Worm (Caenorhabditis elegans) whole organism, L2 larva: ENCODE measurements around the gene hpr-9.

Experiments used
- blmp-1 ChIP-seq: sonication (generic microtip); optimal IDR thresholded peaks from 2 replicates; lab custom pipeline; 2017; ENCODE audit warnings: missing genetic modification characterization, mild to moderate bottlenecking, missing compliant biosample characterization, antibody characterized with exemption, moderate library complexity; ENCODE audit not compliant: insufficient read depth
- ceh-82 ChIP-seq: fragments of 150-350 bp; optimal IDR thresholded peaks from 2 replicates; lab custom pipeline; 2014; ENCODE audit warnings: missing biosample characterization, missing genetic modification characterization
- crh-2 ChIP-seq: sonication (generic microtip); optimal IDR thresholded peaks from 2 replicates; lab custom pipeline; 2017; ENCODE audit warnings: missing biosample characterization, missing genetic modification characterization
- mab-5 ChIP-seq: fragments of 150-350 bp; optimal IDR thresholded peaks from 2 replicates; lab custom pipeline; 2014; ENCODE audit warnings: missing biosample characterization, missing genetic modification characterization
- mbf-1 ChIP-seq: sonication (generic microtip); optimal IDR thresholded peaks from 2 replicates; lab custom pipeline; 2017; ENCODE audit warnings: missing biosample characterization, missing genetic modification characterization
- nhr-11 ChIP-seq: fragments of 150-350 bp; optimal IDR thresholded peaks from 2 replicates; lab custom pipeline; 2014; ENCODE audit warnings: missing biosample characterization, missing genetic modification characterization
- nhr-23 ChIP-seq: fragments of 150-350 bp; optimal IDR thresholded peaks from 2 replicates; lab custom pipeline; 2014; ENCODE audit warnings: missing biosample characterization, missing genetic modification reagents, missing genetic modification characterization
- nhr-237 ChIP-seq: fragments of 150-350 bp; optimal IDR thresholded peaks from 2 replicates; lab custom pipeline; 2014; ENCODE audit warnings: missing biosample characterization, missing genetic modification characterization

DNA sequence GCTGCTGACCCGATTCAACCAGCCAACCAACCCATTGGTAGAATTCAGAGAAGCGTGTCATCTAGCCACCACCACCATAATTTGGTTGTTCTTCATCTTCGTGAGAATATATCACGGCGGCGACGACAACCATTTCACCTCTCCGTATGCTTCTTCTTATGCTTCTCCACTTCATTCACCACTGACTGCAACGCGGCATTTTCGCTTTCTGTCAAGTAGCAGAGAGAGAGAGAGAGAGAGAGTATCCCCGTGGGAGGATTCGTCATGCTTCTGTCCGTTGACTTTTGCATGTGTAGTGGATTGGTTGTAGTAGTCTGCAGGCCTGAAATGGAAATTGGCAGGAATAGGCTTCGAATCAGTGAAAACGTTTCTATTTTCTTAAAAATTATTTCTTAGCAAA, 50.5 kb downstream of the hpr-9 start:
- no peak for TF ChIP-seq nhr-23
- TF ChIP-seq ceh-82 (tag; lab: Kevin White, UChicago): no peak
- TF ChIP-seq crh-2 (tag; lab: Kevin White, UChicago): no peak
- TF ChIP-seq mab-5 (tag; lab: Kevin White, UChicago): no peak
- no peak for TF ChIP-seq blmp-1 (tag; lab: Kevin White, UChicago)
- no peak for TF ChIP-seq nhr-11 (tag; lab: Kevin White, UChicago)
- TF ChIP-seq nhr-237: no peak
- TF ChIP-seq mbf-1: no peak
